Worm (Caenorhabditis elegans): Measurements from ENCODE around the gene slc-17.2.
"Not testable (repeated sequence)": the region's sequence is repeated elsewhere in the genome, so short reads cannot be mapped to it uniquely, and the experiment has no call there.

DNA sequence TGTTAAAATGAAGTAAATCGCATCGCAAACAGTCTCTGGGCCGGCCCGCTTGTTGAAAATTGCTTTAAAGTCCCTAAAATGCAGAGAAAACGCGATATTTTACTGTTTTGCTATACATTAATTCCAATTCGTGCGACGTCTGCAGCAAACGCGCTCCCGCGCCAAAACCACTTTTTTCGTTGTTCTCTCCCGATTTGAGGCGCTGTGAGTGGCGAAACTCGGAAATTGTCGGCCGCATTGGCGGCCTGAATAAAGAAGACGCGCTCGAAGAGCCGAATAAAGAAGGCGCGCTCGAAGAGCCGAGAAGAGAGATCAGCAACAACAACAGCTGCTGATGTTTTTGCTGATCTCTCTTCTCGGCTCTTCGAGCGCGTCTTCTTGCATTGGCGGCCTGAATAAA is 18.4 kb upstream of the slc-17.2 start:
- not testable (repeated sequence) for TF ChIP-seq ceh-13 (GFP tag; optimal IDR thresholded peaks at IDR 0.05); ama-1 (optimal IDR thresholded peaks at IDR 0.05)
- 0 out of 2 replicates have a peak, but pooled peaks have one; percentile 51 for TF ChIP-seq sea-1 (GFP tag; conservative IDR thresholded peaks at IDR 0.05)
